Fruit fly (Drosophila melanogaster): ENCODE results near the gene synr.

- TF ChIP-seq kay (GFP tag; ENCODE audit: borderline replicate concordance) (peak; percentile 97), CG11617 (GFP tag; optimal IDR thresholded peaks at IDR 0.05) (peak; percentile 97), cnc (optimal IDR thresholded peaks at IDR 0.05) (no peak)
These were observed 2.8 kb downstream of the synr start, which contains the start of the genes mRpL24 and betaggt-I for dm6 chr2L:4945300-4945699.

Measured in whole organism, adult.